Fruit fly (Drosophila melanogaster): Measurements from ENCODE around the gene Nprl2.

The Nprl2 gene

dm6 chrX:16854746-16855145, 29.4 kb downstream of the Nprl2 start (continued):
- TF ChIP-seq Bgb (GFP tag; IDR thresholded peaks at IDR 0.05; ENCODE audit: partially characterized antibody) = no peak
- TF ChIP-seq peb (GFP tag; IDR thresholded peaks at IDR 0.05) = no peak
- no peak for TF ChIP-seq Hand (GFP tag; optimal IDR thresholded peaks at IDR 0.05)
- TF ChIP-seq ara (GFP tag; IDR thresholded peaks at IDR 0.05) = no peak
- TF ChIP-seq insv (GFP tag; optimal IDR thresholded peaks at IDR 0.05) = no peak
- TF ChIP-seq Ptx1 (GFP tag; IDR thresholded peaks at IDR 0.05) = peak; percentile 65; the same call in 1 of the 2 replicates
- peak; percentile 1 for TF ChIP-seq HHEX (GFP tag; optimal IDR thresholded peaks at IDR 0.05)
- peak; percentile 83 for TF ChIP-seq CG11504 (tag; optimal IDR thresholded peaks at IDR 0.05)
- no peak for TF ChIP-seq MTF-1 (GFP tag; optimal IDR thresholded peaks at IDR 0.05; ENCODE audit: borderline replicate concordance)
- no peak for TF ChIP-seq Dbx (GFP tag; IDR thresholded peaks at IDR 0.05)
- no peak for TF ChIP-seq chm (GFP tag; IDR thresholded peaks at IDR 0.05)
- peak; percentile 36 for TF ChIP-seq ind (GFP tag; optimal IDR thresholded peaks at IDR 0.05)
- no peak for TF ChIP-seq ato (GFP tag; IDR thresholded peaks at IDR 0.05; ENCODE audit: partially characterized antibody)
- TF ChIP-seq CG43689 (GFP tag; IDR thresholded peaks at IDR 0.05) = no peak
- no peak for TF ChIP-seq gcm2 (GFP tag; optimal IDR thresholded peaks at IDR 0.05)
- no peak for TF ChIP-seq CG17328 (GFP tag; IDR thresholded peaks at IDR 0.05)
- TF ChIP-seq nerfin-2 (GFP tag; IDR thresholded peaks at IDR 0.05; ENCODE audit: partially characterized antibody) = no peak
- no peak for TF ChIP-seq psq (GFP tag; optimal IDR thresholded peaks at IDR 0.05)
- TF ChIP-seq ac (GFP tag; optimal IDR thresholded peaks at IDR 0.05) = no peak
- peak; percentile 69 for TF ChIP-seq Asciz (GFP tag; optimal IDR thresholded peaks at IDR 0.05)
- no peak for TF ChIP-seq CG18011 (GFP tag; optimal IDR thresholded peaks at IDR 0.05)
- TF ChIP-seq PHDP (tag; optimal IDR thresholded peaks at IDR 0.05) = peak; percentile 66
- TF ChIP-seq YL-1 (GFP tag; optimal IDR thresholded peaks at IDR 0.05) = no peak
- TF ChIP-seq NfI (GFP tag; optimal IDR thresholded peaks at IDR 0.05) = peak; percentile 40
- TF ChIP-seq CG17359 (tag; optimal IDR thresholded peaks at IDR 0.05) = peak; percentile 65
- no peak for TF ChIP-seq CG17186 (GFP tag; optimal IDR thresholded peaks at IDR 0.05)
- TF ChIP-seq cwo (GFP tag; optimal IDR thresholded peaks at IDR 0.05) = peak; percentile 38
- no peak for TF ChIP-seq CG13123 (GFP tag; optimal IDR thresholded peaks at IDR 0.05)
- no peak for TF ChIP-seq sima (GFP tag; optimal IDR thresholded peaks at IDR 0.05)
- no peak for TF ChIP-seq CG4282 (GFP tag; optimal IDR thresholded peaks at IDR 0.05)
- TF ChIP-seq wek (GFP tag; optimal IDR thresholded peaks at IDR 0.05) = no peak
- no peak for TF ChIP-seq rib (GFP tag; IDR thresholded peaks at IDR 0.05)
- no peak for TF ChIP-seq gce (GFP tag; IDR thresholded peaks at IDR 0.05)
- TF ChIP-seq crol (GFP tag; IDR thresholded peaks at IDR 0.05) = no peak
- peak; percentile 30 for TF ChIP-seq gsb-n (tag; optimal IDR thresholded peaks at IDR 0.05)
- TF ChIP-seq Fer2 (tag; optimal IDR thresholded peaks at IDR 0.05) = no peak
- TF ChIP-seq lov (optimal IDR thresholded peaks at IDR 0.05) = no peak
- no peak for TF ChIP-seq lov (GFP tag; IDR thresholded peaks at IDR 0.05)
- TF ChIP-seq ERR (GFP tag; optimal IDR thresholded peaks at IDR 0.05) = no peak
- no peak for TF ChIP-seq gt (GFP tag; IDR thresholded peaks at IDR 0.05)
- peak; percentile 54 for TF ChIP-seq bcd (GFP tag; optimal IDR thresholded peaks at IDR 0.05)
- no peak for TF ChIP-seq CG6272 (GFP tag; IDR thresholded peaks at IDR 0.05)
- TF ChIP-seq corto (GFP tag; optimal IDR thresholded peaks at IDR 0.05) = no peak
- no peak for TF ChIP-seq slou (GFP tag; optimal IDR thresholded peaks at IDR 0.05)
- TF ChIP-seq CG9727 (GFP tag; optimal IDR thresholded peaks at IDR 0.05) = peak; percentile 41
- peak; percentile 27 for TF ChIP-seq lilli (GFP tag; optimal IDR thresholded peaks at IDR 0.05)
- TF ChIP-seq CG18476 (GFP tag; optimal IDR thresholded peaks at IDR 0.05) = no peak
- no peak for TF ChIP-seq CG8478 (optimal IDR thresholded peaks at IDR 0.05)
- peak; percentile 77 for TF ChIP-seq CG31441 (GFP tag; IDR thresholded peaks at IDR 0.05)
- TF ChIP-seq maf-S (GFP tag; optimal IDR thresholded peaks at IDR 0.05) = no peak
- no peak for TF ChIP-seq Fer1 (GFP tag; optimal IDR thresholded peaks at IDR 0.05)
- TF ChIP-seq CG2202 (tag; optimal IDR thresholded peaks at IDR 0.05) = no peak
